Fruit fly (Drosophila melanogaster) whole organism, embryonic: Measurements from ENCODE around the gene hdly.
A peak's percentile ranks its signal among the peaks of the same experiment; 100 is the strongest.

ENCODE experiments used
- CG10147 ChIP-seq: fragments of 200-800 bp; sonication (Bioruptor generic); optimal IDR thresholded peaks from 2 replicates; lab custom pipeline; 2019; ENCODE audit warnings: missing biosample characterization, mild to moderate bottlenecking, missing genetic modification characterization, moderate library complexity
- CG10979 ChIP-seq: fragments of 200-800 bp; sonication (Bioruptor generic); optimal IDR thresholded peaks from 2 replicates; lab custom pipeline; 2018; ENCODE audit warnings: missing biosample characterization, mild to moderate bottlenecking, missing genetic modification characterization, moderate library complexity
- CG12942 ChIP-seq: fragments of 200-800 bp; sonication (Bioruptor generic); optimal IDR thresholded peaks from 3 replicates; lab custom pipeline; 2016; ENCODE audit warnings: missing biosample characterization, missing genetic modification characterization
- CG14710 ChIP-seq: fragments of 200-800 bp; sonication (Bioruptor generic); optimal IDR thresholded peaks from 3 replicates; lab custom pipeline; 2019; ENCODE audit warnings: missing biosample characterization, mild to moderate bottlenecking, missing genetic modification characterization, moderate library complexity
- CG14860 ChIP-seq: fragments of 200-800 bp; sonication (Bioruptor generic); IDR thresholded peaks from 3 replicates; pipeline ENCODE4 v1.3.6; 2022; ENCODE audit warnings: missing biosample characterization, missing genetic modification characterization; ENCODE audit not compliant: partially characterized antibody
- CG15479 ChIP-seq: fragments of 200-800 bp; sonication (Bioruptor generic); optimal IDR thresholded peaks from 3 replicates; lab custom pipeline; 2019; ENCODE audit warnings: missing biosample characterization, mild to moderate bottlenecking, missing genetic modification characterization, moderate library complexity
- CG1603 ChIP-seq: fragments of 200-800 bp; sonication (Bioruptor generic); optimal IDR thresholded peaks from 2 replicates; lab custom pipeline; 2019; ENCODE audit warnings: missing biosample characterization, mild to moderate bottlenecking, missing genetic modification characterization, moderate library complexity
- CG18476 ChIP-seq: fragments of 200-800 bp; sonication (Bioruptor generic); optimal IDR thresholded peaks from 2 replicates; lab custom pipeline; 2016; ENCODE audit warnings: missing biosample characterization, mild to moderate bottlenecking, missing genetic modification characterization
- CG31224 ChIP-seq: fragments of 200-800 bp; sonication (Bioruptor generic); IDR thresholded peaks from 2 replicates; pipeline ENCODE4 v1.3.6; 2022; ENCODE audit warnings: missing biosample characterization, missing genetic modification characterization
- CG32767 ChIP-seq: fragments of 200-800 bp; sonication (Bioruptor generic); IDR thresholded peaks from 2 replicates; pipeline ENCODE4 v1.3.6; 2022; ENCODE audit warnings: missing biosample characterization, missing genetic modification characterization
- CG4282 ChIP-seq: fragments of 200-800 bp; sonication (Bioruptor generic); optimal IDR thresholded peaks from 2 replicates; lab custom pipeline; 2016; ENCODE audit warnings: missing biosample characterization, missing genetic modification characterization
- CG6272 ChIP-seq: fragments of 200-800 bp; sonication (Bioruptor generic); IDR thresholded peaks from 2 replicates; pipeline ENCODE4 v1.3.6; 2022; ENCODE audit warnings: missing biosample characterization, missing genetic modification characterization
- CG6683 ChIP-seq: fragments of 200-800 bp; sonication (Bioruptor generic); optimal IDR thresholded peaks from 2 replicates; lab custom pipeline; 2017; ENCODE audit warnings: missing biosample characterization, mild to moderate bottlenecking, missing genetic modification characterization, missing genetic modification reagents
- CG6854 ChIP-seq: fragments of 200-800 bp; sonication (Bioruptor generic); optimal IDR thresholded peaks from 3 replicates; lab custom pipeline; 2017; ENCODE audit warnings: missing biosample characterization, mild to moderate bottlenecking, missing genetic modification characterization
- CG7556 ChIP-seq: fragments of 200-800 bp; sonication (Bioruptor generic); optimal IDR thresholded peaks from 2 replicates; lab custom pipeline; 2017; ENCODE audit warnings: missing biosample characterization, mild to moderate bottlenecking, missing genetic modification characterization
- CG7839 ChIP-seq: fragments of 200-800 bp; sonication (Bioruptor generic); optimal IDR thresholded peaks from 3 replicates; lab custom pipeline; 2018; ENCODE audit warnings: missing biosample characterization, mild to moderate bottlenecking, missing genetic modification characterization, moderate library complexity
- Dip2 ChIP-seq: fragments of 200-800 bp; sonication (Bioruptor generic); IDR thresholded peaks from 2 replicates; pipeline ENCODE4 v1.3.6; 2022; ENCODE audit warnings: missing biosample characterization, missing genetic modification characterization
- Hey ChIP-seq: fragments of 200-800 bp; sonication (Bioruptor generic); optimal IDR thresholded peaks from 3 replicates; lab custom pipeline; 2018; ENCODE audit warnings: missing biosample characterization, mild to moderate bottlenecking, missing genetic modification characterization
- Hr51 ChIP-seq, 2 experiments: fragments of 200-800 bp; sonication (Bioruptor generic); optimal IDR thresholded peaks; 2 replicates in 1 of 2; 3 replicates in 1 of 2; lab custom pipeline; 2016 to 2018; ENCODE audit warnings: missing biosample characterization in 2 of 2, missing genetic modification characterization in 2 of 2, mild to moderate bottlenecking in 1 of 2, moderate library complexity in 1 of 2
- Myb ChIP-seq: fragments of 200-800 bp; sonication (Bioruptor generic); optimal IDR thresholded peaks from 2 replicates; lab custom pipeline; 2016; ENCODE audit warnings: missing biosample characterization, missing genetic modification characterization
- NFAT ChIP-seq: fragments of 200-800 bp; sonication (Bioruptor generic); IDR thresholded peaks from 2 replicates; pipeline ENCODE4 v1.3.6; 2022; ENCODE audit warnings: missing biosample characterization, missing genetic modification characterization
- NfI ChIP-seq: fragments of 200-800 bp; sonication (Bioruptor generic); optimal IDR thresholded peaks from 3 replicates; lab custom pipeline; 2018; ENCODE audit warnings: missing biosample characterization, mild to moderate bottlenecking, missing genetic modification characterization, moderate library complexity
- Oaz ChIP-seq: fragments of 200-800 bp; sonication (Bioruptor generic); IDR thresholded peaks from 2 replicates; pipeline ENCODE4 v1.3.6; 2022; ENCODE audit warnings: missing biosample characterization, missing genetic modification characterization
- Rx ChIP-seq: fragments of 200-800 bp; sonication (Bioruptor generic); IDR thresholded peaks from 2 replicates; pipeline ENCODE4 v1.3.6; 2022; ENCODE audit warnings: missing biosample characterization, missing genetic modification characterization
- Vsx1 ChIP-seq: fragments of 200-800 bp; sonication (Bioruptor generic); optimal IDR thresholded peaks from 2 replicates; lab custom pipeline; 2017; ENCODE audit warnings: missing biosample characterization, mild to moderate bottlenecking, missing genetic modification characterization, missing genetic modification reagents
- ac ChIP-seq: fragments of 200-800 bp; sonication (Bioruptor generic); optimal IDR thresholded peaks from 3 replicates; lab custom pipeline; 2017; ENCODE audit warnings: missing biosample characterization, mild to moderate bottlenecking, missing genetic modification characterization
- bcd ChIP-seq: fragments of 200-800 bp; sonication (Bioruptor generic); optimal IDR thresholded peaks from 2 replicates; lab custom pipeline; 2017; ENCODE audit warnings: missing biosample characterization, mild to moderate bottlenecking, missing genetic modification characterization
- cas ChIP-seq: fragments of 200-800 bp; sonication (Bioruptor generic); IDR thresholded peaks from 2 replicates; pipeline ENCODE4 v1.3.6; 2022; ENCODE audit warnings: missing biosample characterization, missing genetic modification characterization
- chm ChIP-seq: fragments of 200-800 bp; sonication (Bioruptor generic); IDR thresholded peaks from 2 replicates; pipeline ENCODE4 v1.3.6; 2022; ENCODE audit warnings: missing biosample characterization, missing genetic modification characterization
- crp ChIP-seq, 2 experiments: fragments of 200-800 bp; sonication (Bioruptor generic); optimal IDR thresholded peaks; 2 replicates in 1 of 2; 3 replicates in 1 of 2; lab custom pipeline; 2017; ENCODE audit warnings: missing biosample characterization in 2 of 2, missing genetic modification characterization in 2 of 2, mild to moderate bottlenecking in 1 of 2, moderate library complexity in 1 of 2
- grn ChIP-seq: fragments of 200-800 bp; sonication (Bioruptor generic); optimal IDR thresholded peaks from 3 replicates; lab custom pipeline; 2017; ENCODE audit warnings: missing biosample characterization, missing genetic modification characterization
- lov ChIP-seq, 2 experiments: fragments of 200-800 bp in 1 of 2; fragments of >200 bp in 1 of 2; sonication (Bioruptor generic) in 1 of 2; IDR thresholded peaks in 1 of 2; optimal IDR thresholded peaks in 1 of 2; 2 replicates in 1 of 2; 3 replicates in 1 of 2; pipeline versions ENCODE4 v1.3.6 to Lab custom; 2017 to 2022; ENCODE audit warnings: missing biosample characterization in 1 of 2, missing genetic modification characterization in 1 of 2
- odd ChIP-seq: fragments of 200-800 bp; sonication (Bioruptor generic); optimal IDR thresholded peaks from 2 replicates; lab custom pipeline; 2017; ENCODE audit warnings: missing biosample characterization, mild to moderate bottlenecking, missing genetic modification characterization
- onecut ChIP-seq: fragments of 200-800 bp; sonication (Bioruptor generic); IDR thresholded peaks from 2 replicates; pipeline ENCODE4 v1.3.6; 2022; ENCODE audit warnings: missing biosample characterization, missing genetic modification characterization
- peb ChIP-seq: fragments of 200-800 bp; sonication (Bioruptor generic); IDR thresholded peaks from 2 replicates; pipeline ENCODE4 v1.3.6; 2022; ENCODE audit warnings: missing biosample characterization, missing genetic modification characterization
- prd ChIP-seq, 3 experiments: fragments of >200 bp in 2 of 3; fragments of 200-800 bp in 1 of 3; sonication (Bioruptor generic) in 1 of 3; optimal IDR thresholded peaks in 2 of 3; IDR thresholded peaks in 1 of 3; 2 replicates in 2 of 3; 3 replicates in 1 of 3; pipeline versions ENCODE4 v1.3.6 to Lab custom; 2017 to 2022; ENCODE audit warnings: missing biosample characterization in 1 of 3, missing genetic modification characterization in 1 of 3
- ranshi ChIP-seq: fragments of 200-800 bp; sonication (Bioruptor generic); IDR thresholded peaks from 2 replicates; pipeline ENCODE4 v1.3.6; 2022; ENCODE audit warnings: missing biosample characterization, missing genetic modification characterization
- sc ChIP-seq, 3 experiments: fragments of >200 bp in 2 of 3; fragments of 200-800 bp in 1 of 3; sonication (Bioruptor generic) in 1 of 3; optimal IDR thresholded peaks; 2 replicates in 2 of 3; 3 replicates in 1 of 3; lab custom pipeline; 2017; ENCODE audit warnings: mild to moderate bottlenecking in 1 of 3, missing biosample characterization in 1 of 3, missing genetic modification characterization in 1 of 3, missing genetic modification reagents in 1 of 3
- seq ChIP-seq: fragments of 200-800 bp; sonication (Bioruptor generic); IDR thresholded peaks from 2 replicates; pipeline ENCODE4 v1.3.6; 2022; ENCODE audit warnings: missing biosample characterization, missing genetic modification characterization
- slou ChIP-seq: fragments of 200-800 bp; sonication (Bioruptor generic); optimal IDR thresholded peaks from 3 replicates; lab custom pipeline; 2016; ENCODE audit warnings: missing biosample characterization, missing genetic modification characterization
- sqz ChIP-seq: fragments of 200-800 bp; sonication (Bioruptor generic); optimal IDR thresholded peaks from 3 replicates; lab custom pipeline; 2018; ENCODE audit warnings: missing biosample characterization, mild to moderate bottlenecking, missing genetic modification characterization
- ssp ChIP-seq: fragments of 200-800 bp; sonication (Bioruptor generic); IDR thresholded peaks from 2 replicates; pipeline ENCODE4 v1.3.6; 2022; ENCODE audit warnings: missing biosample characterization, missing genetic modification characterization
- trem ChIP-seq: fragments of 200-800 bp; optimal IDR thresholded peaks from 3 replicates; lab custom pipeline; 2019; ENCODE audit warnings: missing biosample characterization, mild to moderate bottlenecking, missing genetic modification characterization, moderate library complexity
- tx ChIP-seq: fragments of 200-800 bp; sonication (Bioruptor generic); optimal IDR thresholded peaks from 2 replicates; lab custom pipeline; 2016; ENCODE audit warnings: missing biosample characterization, missing genetic modification characterization
- zen ChIP-seq: fragments of 200-800 bp; sonication (Bioruptor generic); optimal IDR thresholded peaks from 3 replicates; lab custom pipeline; 2018; ENCODE audit warnings: missing biosample characterization, mild to moderate bottlenecking, missing genetic modification characterization, moderate library complexity

The hdly gene

DNA sequence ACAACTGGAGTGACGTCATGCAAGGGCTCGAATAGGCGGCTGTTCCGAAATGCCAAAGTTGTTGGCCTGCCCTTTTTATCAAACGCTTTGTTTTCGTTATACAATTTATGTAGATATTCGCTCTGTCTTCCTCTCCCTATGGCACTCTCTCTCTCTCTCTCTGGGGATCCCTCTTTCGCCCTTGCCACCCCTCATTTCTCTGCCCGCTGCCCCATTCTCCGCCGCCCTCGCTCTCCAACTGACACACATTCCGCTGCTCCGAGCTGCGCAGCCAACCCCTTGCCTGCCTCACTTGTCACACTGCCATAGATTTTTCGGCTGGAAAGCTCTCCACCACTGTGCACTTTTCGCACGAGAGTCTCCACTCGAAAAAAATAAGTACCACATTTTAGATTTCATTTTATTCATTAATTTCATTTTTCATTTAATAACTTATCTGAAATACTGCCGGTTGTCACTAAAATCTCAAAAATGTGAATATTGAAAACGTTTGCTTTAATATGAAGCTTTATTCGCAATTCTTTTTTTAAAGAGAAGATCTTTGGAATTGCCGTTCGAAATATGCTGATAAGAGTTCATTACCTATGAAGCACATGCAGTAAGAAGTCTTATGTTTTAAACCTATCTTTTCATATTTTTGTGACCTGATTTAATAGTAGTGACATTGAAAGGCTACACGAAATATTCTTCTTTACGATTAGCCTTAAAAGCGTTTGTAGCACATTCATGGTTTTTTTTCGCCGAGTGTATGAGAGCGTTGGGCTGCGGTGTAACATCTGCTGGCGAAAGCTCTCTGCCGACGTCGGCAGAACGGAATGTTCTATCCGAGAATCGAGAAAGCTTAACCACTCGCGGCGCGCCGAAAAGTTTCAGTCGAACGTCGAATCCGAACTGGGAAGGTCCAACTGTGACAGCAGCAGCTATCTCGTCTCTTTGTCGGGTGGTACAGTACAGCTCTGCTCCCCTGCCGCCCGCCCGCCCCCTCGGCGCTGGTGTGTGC is 43.1 kb downstream of the hdly start (continued):
- peak; percentile 89 for TF ChIP-seq CG7839
- peak; percentile 51; the same call in 1 of the 2 replicates for TF ChIP-seq chm (GFP tag; lab: Robert Waterston, UW)
- no peak for TF ChIP-seq CG32767 (GFP tag; lab: Robert Waterston, UW)
- TF ChIP-seq ranshi (GFP tag; lab: Robert Waterston, UW) = peak; percentile 35
- TF ChIP-seq peb (GFP tag; lab: Robert Waterston, UW) = no peak
- no peak for TF ChIP-seq Oaz (GFP tag; lab: Robert Waterston, UW)
- TF ChIP-seq Hey (tag; lab: Kevin White, UChicago) = no peak
- no peak for TF ChIP-seq CG15479
- no peak for TF ChIP-seq lov (optimal IDR thresholded peaks at IDR 0.05; lab: Kevin White, UChicago)
- no peak for TF ChIP-seq lov (GFP tag; IDR thresholded peaks at IDR 0.05; lab: Robert Waterston, UW)
- TF ChIP-seq zen (tag; lab: Kevin White, UChicago) = peak; percentile 58
- peak; percentile 93 for TF ChIP-seq CG10147 (GFP tag; lab: Kevin White, UChicago)
- peak in 1 of 2 experiments; percentile 56 for TF ChIP-seq crp (GFP tag; optimal IDR thresholded peaks at IDR 0.05; lab: Kevin White, UChicago)
- TF ChIP-seq trem (tag; lab: Kevin White, UChicago) = peak; percentile 40
- TF ChIP-seq Hr51 (GFP tag; optimal IDR thresholded peaks at IDR 0.05; lab: Kevin White, UChicago) = peak; percentile 78 to 92
- no peak for TF ChIP-seq seq (GFP tag; lab: Robert Waterston, UW)
- peak; percentile 83 for TF ChIP-seq CG10979 (tag; lab: Kevin White, UChicago)
- peak; percentile 64; the same call in 1 of the 2 replicates for TF ChIP-seq NFAT (GFP tag; lab: Robert Waterston, UW)
- peak; percentile 90 for TF ChIP-seq CG6683 (GFP tag; lab: Kevin White, UChicago)
- 0 out of 2 replicates have a peak, but pooled peaks have one; percentile 3 for TF ChIP-seq Rx (GFP tag; lab: Robert Waterston, UW)
- TF ChIP-seq ac = no peak
- peak; percentile 4; the same call in 1 of the 2 replicates for TF ChIP-seq onecut
- peak; percentile 14 for TF ChIP-seq CG1603 (tag; lab: Kevin White, UChicago)
- TF ChIP-seq sc (optimal IDR thresholded peaks at IDR 0.05; lab: Kevin White, UChicago) = no peak
- peak; percentile 87 for TF ChIP-seq sc (GFP tag; optimal IDR thresholded peaks at IDR 0.05; lab: Kevin White, UChicago)
- TF ChIP-seq CG31224 = peak; percentile 37
- peak; percentile 50; the same call in 1 of the 2 replicates for TF ChIP-seq CG6272 (GFP tag; lab: Robert Waterston, UW)
- peak; percentile 75 for TF ChIP-seq sqz
- TF ChIP-seq cas (GFP tag; lab: Robert Waterston, UW) = no peak
- TF ChIP-seq prd (optimal IDR thresholded peaks at IDR 0.05; lab: Kevin White, UChicago) = no peak
- TF ChIP-seq prd (GFP tag; IDR thresholded peaks at IDR 0.05; lab: Robert Waterston, UW) = peak; percentile 64; the same call in 2 of the 3 replicates
- TF ChIP-seq slou (GFP tag; lab: Kevin White, UChicago) = peak; percentile 75
- TF ChIP-seq odd = peak; percentile 90
- peak; percentile 68 for TF ChIP-seq tx (GFP tag; lab: Kevin White, UChicago)
- TF ChIP-seq NfI (GFP tag; lab: Kevin White, UChicago) = peak; percentile 85
- TF ChIP-seq Vsx1 (GFP tag; lab: Kevin White, UChicago) = peak; percentile 70
- peak; percentile 61 for TF ChIP-seq Myb (GFP tag; lab: Kevin White, UChicago)
- peak; percentile 91 for TF ChIP-seq CG18476
- peak; percentile 32; the same call in 1 of the 2 replicates for TF ChIP-seq ssp (GFP tag; lab: Robert Waterston, UW)
- no peak for TF ChIP-seq Dip2
- peak; percentile 93 for TF ChIP-seq bcd (GFP tag; lab: Kevin White, UChicago)
- peak; percentile 58 for TF ChIP-seq CG12942
- TF ChIP-seq grn (GFP tag; lab: Kevin White, UChicago) = no peak
- peak; percentile 32 for TF ChIP-seq CG4282 (GFP tag; lab: Kevin White, UChicago)
- TF ChIP-seq CG6854 (GFP tag; lab: Kevin White, UChicago) = peak; percentile 89
- peak; percentile 98 for TF ChIP-seq CG7556
- peak; percentile 84 for TF ChIP-seq CG14710
- no peak for TF ChIP-seq CG14860 (GFP tag; lab: Robert Waterston, UW)
